Fruit fly (Drosophila melanogaster) whole organism, prepupa: ENCODE measurements around the gene CG12278.

Experiments
- Blimp-1 ChIP-seq: fragments of 200-800 bp; sonication (Bioruptor generic); optimal IDR thresholded peaks from 3 replicates; lab custom pipeline; 2017; ENCODE audit warnings: missing biosample characterization, missing genetic modification characterization, mild to moderate bottlenecking, moderate library complexity, missing genetic modification reagents
- CG10631 ChIP-seq: fragments of 200-800 bp; sonication (Bioruptor generic); optimal IDR thresholded peaks from 2 replicates; lab custom pipeline; 2016; ENCODE audit warnings: missing biosample characterization, missing genetic modification characterization
- CG15336 ChIP-seq: fragments of 200-800 bp; sonication (Bioruptor generic); IDR thresholded peaks from 2 replicates; pipeline ENCODE4 v1.3.6; 2022; ENCODE audit warnings: missing biosample characterization, missing genetic modification characterization
- CG31627 ChIP-seq: fragments of 200-800 bp; sonication (Bioruptor generic); optimal IDR thresholded peaks from 3 replicates; lab custom pipeline; 2016; ENCODE audit warnings: missing biosample characterization, missing genetic modification characterization
- CG32006 ChIP-seq: fragments of 200-800 bp; sonication (Bioruptor generic); optimal IDR thresholded peaks from 3 replicates; lab custom pipeline; 2017; ENCODE audit warnings: missing biosample characterization, mild to moderate bottlenecking, missing genetic modification characterization
- CG34406 ChIP-seq: fragments of 200-800 bp; sonication (Bioruptor generic); optimal IDR thresholded peaks from 3 replicates; lab custom pipeline; 2016; ENCODE audit warnings: missing biosample characterization, missing genetic modification characterization
- CG4318 ChIP-seq: fragments of 200-800 bp; sonication (Bioruptor generic); optimal IDR thresholded peaks from 3 replicates; lab custom pipeline; 2017; ENCODE audit warnings: missing biosample characterization, mild to moderate bottlenecking, missing genetic modification characterization
- CG6163 ChIP-seq: fragments of 200-800 bp; sonication (Bioruptor generic); IDR thresholded peaks from 3 replicates; pipeline ENCODE4 v1.3.6; 2022; ENCODE audit warnings: missing biosample characterization, missing genetic modification characterization
- CG8119 ChIP-seq: fragments of 200-800 bp; sonication (Bioruptor generic); IDR thresholded peaks from 3 replicates; pipeline ENCODE4 v1.3.6; 2022; ENCODE audit warnings: missing biosample characterization, missing genetic modification characterization
- CG8632 ChIP-seq: fragments of 200-800 bp; sonication (Bioruptor generic); optimal IDR thresholded peaks from 3 replicates; lab custom pipeline; 2016; ENCODE audit warnings: missing biosample characterization, missing genetic modification characterization
- Eip75B ChIP-seq: fragments of 200-800 bp; sonication (Bioruptor generic); optimal IDR thresholded peaks from 3 replicates; lab custom pipeline; 2016; ENCODE audit warnings: missing biosample characterization, missing genetic modification characterization
- Eip78C ChIP-seq: fragments of 200-800 bp; sonication (Bioruptor generic); peaks from one replicate; lab custom pipeline; 2016; ENCODE audit warnings: missing biosample characterization, missing genetic modification characterization
- Ets21C ChIP-seq: fragments of 200-800 bp; sonication (Bioruptor generic); optimal IDR thresholded peaks from 3 replicates; lab custom pipeline; 2016; ENCODE audit warnings: missing biosample characterization, missing genetic modification characterization
- Hr38 ChIP-seq: sonication (Bioruptor generic); optimal IDR thresholded peaks from 2 replicates; lab custom pipeline; 2016; ENCODE audit warnings: missing biosample characterization, missing genetic modification characterization
- Hr39 ChIP-seq: fragments of 200-800 bp; sonication (Bioruptor generic); optimal IDR thresholded peaks from 2 replicates; lab custom pipeline; 2016; ENCODE audit warnings: missing biosample characterization, missing genetic modification characterization
- Hr4 ChIP-seq: fragments of 200-800 bp; sonication (Bioruptor generic); optimal IDR thresholded peaks from 3 replicates; lab custom pipeline; 2016; ENCODE audit warnings: missing biosample characterization, missing genetic modification characterization
- Met ChIP-seq: fragments of 200-800 bp; sonication (Bioruptor generic); optimal IDR thresholded peaks from 3 replicates; lab custom pipeline; 2016; ENCODE audit warnings: missing biosample characterization, missing genetic modification characterization
- Smox ChIP-seq: fragments of 200-800 bp; sonication (Bioruptor generic); optimal IDR thresholded peaks from 3 replicates; lab custom pipeline; 2016; ENCODE audit warnings: missing biosample characterization, missing genetic modification characterization
- Sox15 ChIP-seq: fragments of 200-800 bp; sonication (Bioruptor generic); optimal IDR thresholded peaks from 3 replicates; lab custom pipeline; 2016; ENCODE audit warnings: missing biosample characterization, missing genetic modification characterization
- cyc ChIP-seq: fragments of 200-800 bp; sonication (Bioruptor generic); optimal IDR thresholded peaks from 3 replicates; lab custom pipeline; 2016; ENCODE audit warnings: missing biosample characterization, missing genetic modification characterization
- dac ChIP-seq: fragments of 200-800 bp; sonication (Bioruptor generic); optimal IDR thresholded peaks from 2 replicates; lab custom pipeline; 2017; ENCODE audit warnings: missing biosample characterization, mild to moderate bottlenecking, missing genetic modification characterization
- esn ChIP-seq: fragments of 200-800 bp; sonication (Bioruptor generic); optimal IDR thresholded peaks from 2 replicates; lab custom pipeline; 2016; ENCODE audit warnings: missing biosample characterization, mild to moderate bottlenecking, missing genetic modification characterization, moderate library complexity
- lz ChIP-seq: fragments of 200-800 bp; sonication (Bioruptor generic); optimal IDR thresholded peaks from 3 replicates; lab custom pipeline; 2016; ENCODE audit warnings: missing biosample characterization, missing genetic modification characterization
- net ChIP-seq: fragments of 200-800 bp; sonication (Bioruptor generic); optimal IDR thresholded peaks from 3 replicates; lab custom pipeline; 2016; ENCODE audit warnings: missing biosample characterization, missing genetic modification characterization
- svp ChIP-seq: fragments of 200-800 bp; sonication (Bioruptor generic); peaks from one replicate; lab custom pipeline; 2016; ENCODE audit warnings: missing biosample characterization, missing genetic modification characterization
- topi ChIP-seq: fragments of 200-800 bp; sonication (Bioruptor generic); optimal IDR thresholded peaks from 3 replicates; lab custom pipeline; 2016; ENCODE audit warnings: missing biosample characterization, missing genetic modification characterization

The CG12278 gene

DNA sequence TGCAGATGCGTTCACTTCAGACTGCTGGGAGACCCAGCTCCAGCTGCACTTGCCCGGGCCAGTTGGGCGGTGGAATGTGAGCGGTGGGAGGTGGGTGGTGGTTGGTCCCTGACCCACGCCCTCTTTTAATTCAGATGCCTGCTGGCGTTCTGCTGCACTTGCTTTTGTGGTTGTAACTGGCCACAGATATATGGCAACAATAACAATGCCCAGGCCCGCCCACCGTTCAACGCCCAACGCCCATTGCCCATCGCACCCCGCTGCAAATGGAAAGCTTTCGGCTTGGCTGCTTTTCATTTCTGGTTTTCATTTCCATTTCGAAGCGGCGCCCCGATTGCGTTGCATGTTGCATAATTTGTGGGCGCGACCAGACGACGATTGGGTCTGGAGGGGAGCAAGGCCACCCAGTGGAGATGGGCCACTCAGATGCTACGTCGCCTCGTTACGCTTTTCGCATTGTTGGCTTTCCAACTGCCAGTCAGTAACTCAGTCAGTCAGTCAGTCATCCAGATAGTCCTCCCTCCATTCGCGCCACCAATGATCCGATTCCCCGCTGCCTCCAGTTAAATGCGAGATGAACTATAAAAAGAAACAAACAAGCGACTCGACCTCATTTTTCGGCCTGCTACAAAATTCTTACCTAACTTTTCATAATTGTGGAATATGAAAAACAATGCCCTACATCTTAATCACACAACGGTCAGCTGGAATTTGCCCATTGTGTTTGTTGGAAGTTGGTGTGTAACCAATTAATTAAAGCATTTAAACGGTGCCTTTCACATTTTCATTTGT, 46.6 kb downstream of the CG12278 start:
- TF ChIP-seq svp (peak; percentile 63), Eip78C (GFP tag; lab: Kevin White, UChicago) (peak; percentile 23), Sox15 (GFP tag; lab: Kevin White, UChicago) (no peak)

DNA sequence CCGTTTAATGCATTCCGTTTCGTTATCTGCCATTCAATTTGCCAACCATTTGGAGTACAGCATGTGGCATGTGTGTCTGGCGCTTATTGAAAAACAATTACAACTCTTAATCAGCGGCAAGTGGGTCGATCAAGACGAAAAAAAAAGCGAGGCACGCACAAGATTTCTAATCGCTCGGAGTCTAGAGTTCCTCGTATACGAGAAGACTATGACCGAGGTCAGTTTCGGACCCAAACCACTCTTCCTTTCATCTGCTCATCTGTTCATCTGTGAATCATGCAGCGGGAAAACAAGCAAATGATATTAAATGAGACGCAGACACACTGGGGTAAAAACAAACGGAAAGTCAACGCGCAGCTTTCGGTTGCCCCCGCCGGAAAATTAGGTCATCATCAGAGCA, 47.6 kb downstream of the CG12278 start:
- TF ChIP-seq Eip75B (GFP tag; lab: Kevin White, UChicago), result no peak
- peak; percentile 62 for TF ChIP-seq svp
- no peak for TF ChIP-seq CG6163 (GFP tag; lab: Robert Waterston, UW)
- no peak for TF ChIP-seq CG10631

DNA sequence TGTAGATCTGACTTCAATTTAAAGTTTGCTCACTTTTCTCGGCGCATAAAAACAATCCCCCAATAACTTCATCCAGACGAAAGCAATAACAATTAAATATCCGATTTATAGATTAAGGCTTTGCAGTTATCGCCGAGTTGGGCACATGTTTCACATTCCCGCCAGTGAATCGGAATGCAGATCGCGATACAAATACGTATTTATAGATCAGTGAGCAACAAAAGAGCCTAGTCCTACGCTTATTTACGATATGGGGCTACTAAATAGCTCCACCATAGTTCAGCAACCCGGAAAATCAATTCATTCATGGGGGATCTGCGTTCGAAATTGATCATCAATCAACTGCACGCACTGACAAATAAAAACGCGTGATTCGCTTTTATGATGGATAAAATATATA, 48.2 kb downstream of the CG12278 start:
- TF ChIP-seq esn (GFP tag; lab: Kevin White, UChicago) (no peak), Met (GFP tag; lab: Kevin White, UChicago) (no peak), cyc (no peak), CG31627 (GFP tag; lab: Kevin White, UChicago) (no peak), dac (GFP tag; lab: Kevin White, UChicago) (no peak), topi (GFP tag; lab: Kevin White, UChicago) (no peak), CG4318 (GFP tag; lab: Kevin White, UChicago) (no peak), Smox (GFP tag; lab: Kevin White, UChicago) (no peak), CG8632 (no peak), net (GFP tag; lab: Kevin White, UChicago) (no peak), Hr39 (GFP tag; lab: Kevin White, UChicago) (no peak), Eip78C (GFP tag; lab: Kevin White, UChicago) (no peak), Hr38 (GFP tag; lab: Kevin White, UChicago) (no peak), lz (GFP tag; lab: Kevin White, UChicago) (no peak), CG34406 (GFP tag; lab: Kevin White, UChicago) (no peak)

DNA sequence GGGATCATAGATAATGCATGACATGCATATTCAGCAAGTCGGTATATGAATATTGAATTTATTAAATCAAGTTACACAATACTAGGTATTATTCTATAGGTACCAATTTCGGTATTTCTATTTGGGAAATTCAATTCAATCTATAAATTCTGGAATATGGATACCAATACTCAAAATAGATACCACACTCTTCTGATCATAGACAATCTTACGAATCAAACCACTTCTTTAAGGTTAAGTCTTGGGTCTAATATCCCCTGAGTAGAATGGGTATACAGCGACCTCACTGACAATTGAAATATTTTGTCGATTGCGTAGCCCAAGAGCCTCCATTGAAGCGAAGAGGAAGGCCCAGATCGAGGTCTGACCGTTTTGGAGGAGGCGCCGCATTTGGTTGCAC, 49.0 kb downstream of the CG12278 start:
- TF ChIP-seq CG8119 (peak; percentile 24; the same call in 1 of the 3 replicates), CG15336 (0 out of 2 replicates have a peak, but pooled peaks have one; percentile 32), Hr39 (GFP tag; lab: Kevin White, UChicago) (peak; percentile 9), Hr4 (GFP tag; lab: Kevin White, UChicago) (peak; percentile 32), CG32006 (peak; percentile 44), Eip75B (GFP tag; lab: Kevin White, UChicago) (peak; percentile 10), cyc (no peak), Ets21C (GFP tag; lab: Kevin White, UChicago) (no peak)

DNA sequence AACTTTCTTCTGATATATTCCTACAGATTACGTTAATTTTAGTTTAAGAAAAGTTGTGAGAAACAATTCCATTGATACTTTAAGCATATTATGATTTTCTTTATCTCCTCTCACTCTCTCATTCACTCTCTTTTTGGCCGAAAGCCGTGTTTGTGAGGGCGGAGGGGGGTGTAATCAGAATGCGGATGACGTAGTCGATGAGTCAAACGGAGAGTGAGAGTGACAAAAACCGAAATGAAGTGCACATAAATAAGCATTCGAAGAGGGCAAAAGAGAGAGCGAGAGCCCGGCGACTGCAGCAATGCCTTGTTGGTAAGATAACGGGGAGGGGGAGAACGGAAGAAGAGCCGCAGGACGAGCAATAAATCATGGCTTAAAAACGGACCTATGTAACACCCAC, 50.4 kb downstream of the CG12278 start:
- peak; percentile 92 for TF ChIP-seq Blimp-1 (GFP tag; lab: Kevin White, UChicago)
- TF ChIP-seq topi (GFP tag; lab: Kevin White, UChicago), result no peak
